Fruit fly (Drosophila melanogaster): ENCODE results near the gene TTLL1B.

TTLL1B gene

dm6 chr3L:4623870-4624269 lies 24.2 kb upstream of the TTLL1B start (continued):
- peak; percentile 54 for TF ChIP-seq grn (GFP tag; optimal IDR thresholded peaks at IDR 0.05)
- peak; percentile 14 for TF ChIP-seq dmrt11E (tag; optimal IDR thresholded peaks at IDR 0.05)
- TF ChIP-seq lmd (GFP tag; IDR thresholded peaks at IDR 0.05), result peak; percentile 11; the same call in 1 of the 2 replicates
- peak; percentile 8 for TF ChIP-seq CG17829 (tag; optimal IDR thresholded peaks at IDR 0.05)
- TF ChIP-seq Rfx (GFP tag; IDR thresholded peaks at IDR 0.05), result 0 out of 2 replicates have a peak, but pooled peaks have one; percentile 4
- peak in 1 of 2 experiments; percentile 16 for TF ChIP-seq bsh (GFP tag; optimal IDR thresholded peaks at IDR 0.05)
- TF ChIP-seq trem (tag; optimal IDR thresholded peaks at IDR 0.05), result peak; percentile 35
- TF ChIP-seq az2 (GFP tag; optimal IDR thresholded peaks at IDR 0.05), result peak; percentile 14
- 0 out of 3 replicates have a peak, but pooled peaks have one; percentile 8 for TF ChIP-seq dysf (GFP tag; IDR thresholded peaks at IDR 0.05)
- TF ChIP-seq Abd-B (GFP tag; optimal IDR thresholded peaks at IDR 0.05), result peak; percentile 13
- peak; percentile 39 for TF ChIP-seq Ssrp (tag; optimal IDR thresholded peaks at IDR 0.05)
- no peak for TF ChIP-seq cg (GFP tag; optimal IDR thresholded peaks at IDR 0.05)
- TF ChIP-seq crol (GFP tag; IDR thresholded peaks at IDR 0.05), result no peak
- TF ChIP-seq CG15269 (tag; optimal IDR thresholded peaks at IDR 0.05), result peak; percentile 19
- peak; percentile 2 for TF ChIP-seq CG4424 (GFP tag; optimal IDR thresholded peaks at IDR 0.05)
- TF ChIP-seq dpn (GFP tag; optimal IDR thresholded peaks at IDR 0.05), result peak in 1 of 2 experiments; percentile 12
- TF ChIP-seq CG12391 (tag; optimal IDR thresholded peaks at IDR 0.05), result peak; percentile 16
- TF ChIP-seq CG2678 (tag; optimal IDR thresholded peaks at IDR 0.05), result peak; percentile 41
- TF ChIP-seq Spps (tag; optimal IDR thresholded peaks at IDR 0.05), result no peak
- TF ChIP-seq Meics (GFP tag; optimal IDR thresholded peaks at IDR 0.05), result peak; percentile 12
- TF ChIP-seq CG14710 (tag; optimal IDR thresholded peaks at IDR 0.05), result peak; percentile 19
- TF ChIP-seq sd (tag; optimal IDR thresholded peaks at IDR 0.05), result peak; percentile 42
- TF ChIP-seq CoRest (tag; optimal IDR thresholded peaks at IDR 0.05), result peak; percentile 29
- peak; percentile 7 to 19 for TF ChIP-seq chif (GFP tag; optimal IDR thresholded peaks at IDR 0.05)
- peak; percentile 29 for TF ChIP-seq nmo (GFP tag; optimal IDR thresholded peaks at IDR 0.05)
- TF ChIP-seq grau (tag; optimal IDR thresholded peaks at IDR 0.05), result peak; percentile 93
- TF ChIP-seq Drgx (GFP tag; IDR thresholded peaks at IDR 0.05), result peak; percentile 45; the same call in 1 of the 2 replicates
- no peak for TF ChIP-seq CG1832 (GFP tag; optimal IDR thresholded peaks at IDR 0.05)
- TF ChIP-seq CG10979 (tag; optimal IDR thresholded peaks at IDR 0.05), result peak; percentile 5
- peak; percentile 47 for TF ChIP-seq phol (tag; optimal IDR thresholded peaks at IDR 0.05)
- TF ChIP-seq ATbp (GFP tag; optimal IDR thresholded peaks at IDR 0.05), result no peak
- no peak for TF ChIP-seq gfzf (GFP tag; optimal IDR thresholded peaks at IDR 0.05)
- peak; percentile 49 for TF ChIP-seq CG1603 (tag; optimal IDR thresholded peaks at IDR 0.05)
- no peak for TF ChIP-seq prd (optimal IDR thresholded peaks at IDR 0.05)
- 0 out of 3 replicates have a peak, but pooled peaks have one; percentile 5 for TF ChIP-seq prd (GFP tag; IDR thresholded peaks at IDR 0.05)
- TF ChIP-seq CG18262 (tag; optimal IDR thresholded peaks at IDR 0.05), result peak; percentile 54
- no peak for TF ChIP-seq klu (GFP tag; IDR thresholded peaks at IDR 0.05)
- 0 out of 3 replicates have a peak, but pooled peaks have one; percentile 17 for TF ChIP-seq CG2199 (GFP tag; IDR thresholded peaks at IDR 0.05)
- TF ChIP-seq Ada2b (GFP tag; IDR thresholded peaks at IDR 0.05), result 0 out of 2 replicates have a peak, but pooled peaks have one; percentile 4
- TF ChIP-seq CG31441 (GFP tag; IDR thresholded peaks at IDR 0.05), result 0 out of 2 replicates have a peak, but pooled peaks have one; percentile 23
- TF ChIP-seq h (optimal IDR thresholded peaks at IDR 0.05), result no peak
- no peak for TF ChIP-seq CrebB (tag; optimal IDR thresholded peaks at IDR 0.05)
- TF ChIP-seq sens-2 (GFP tag; IDR thresholded peaks at IDR 0.05), result 0 out of 2 replicates have a peak, but pooled peaks have one; percentile 28
- no peak for TF ChIP-seq CG11085 (GFP tag; IDR thresholded peaks at IDR 0.05)
- no peak for TF ChIP-seq bbx (GFP tag; IDR thresholded peaks at IDR 0.05; ENCODE audit: partially characterized antibody)
- peak; percentile 13 for TF ChIP-seq CG7839 (tag; optimal IDR thresholded peaks at IDR 0.05)
- TF ChIP-seq CG17802 (tag; optimal IDR thresholded peaks at IDR 0.05), result no peak
- no peak for TF ChIP-seq Nf-YC (tag; optimal IDR thresholded peaks at IDR 0.05)
- 0 out of 3 replicates have a peak, but pooled peaks have one; percentile 14 for TF ChIP-seq CG17361 (GFP tag; IDR thresholded peaks at IDR 0.05)
- peak in 1 of 2 experiments; percentile 85 for TF ChIP-seq eve (GFP tag; optimal IDR thresholded peaks at IDR 0.05)

Data from whole organism, embryonic.